Fruit fly (Drosophila melanogaster): ENCODE measurements around the gene Npc2c.

The Npc2c gene

dm6 chr3R:10089171-10089664, 29.2 kb downstream of the Npc2c start (continued):
- TF ChIP-seq corto (GFP tag; optimal IDR thresholded peaks at IDR 0.05) (peak; percentile 34), ERR (GFP tag; optimal IDR thresholded peaks at IDR 0.05) (peak; percentile 31), CG42726 (GFP tag; IDR thresholded peaks at IDR 0.05; ENCODE audit: partially characterized antibody) (no peak), MESR4 (GFP tag; optimal IDR thresholded peaks at IDR 0.05) (no peak), Gsc (GFP tag; IDR thresholded peaks at IDR 0.05) (no peak), CG12769 (tag; optimal IDR thresholded peaks at IDR 0.05) (peak; percentile 17), cg (GFP tag; optimal IDR thresholded peaks at IDR 0.05) (peak; percentile 78), Fer1 (GFP tag; optimal IDR thresholded peaks at IDR 0.05) (peak; percentile 8), Med (GFP tag) (peak; percentile 31), unc-4 (GFP tag; IDR thresholded peaks at IDR 0.05; ENCODE audit: partially characterized antibody) (peak; percentile 47), CG14441 (GFP tag; IDR thresholded peaks at IDR 0.05) (no peak), ATbp (GFP tag; optimal IDR thresholded peaks at IDR 0.05) (no peak), CG15269 (tag; optimal IDR thresholded peaks at IDR 0.05) (no peak), Hmx (GFP tag; optimal IDR thresholded peaks at IDR 0.05) (no peak), CG4617 (GFP tag; optimal IDR thresholded peaks at IDR 0.05; ENCODE audit: borderline replicate concordance) (no peak), Hr51 (GFP tag; optimal IDR thresholded peaks at IDR 0.05) (peak in 1 of 2 experiments; percentile 40), trem (tag; optimal IDR thresholded peaks at IDR 0.05) (no peak), yki (optimal IDR thresholded peaks at IDR 0.05) (peak; percentile 32), klu (GFP tag; IDR thresholded peaks at IDR 0.05) (peak; percentile 66), onecut (GFP tag; IDR thresholded peaks at IDR 0.05) (peak; percentile 69), CG1832 (GFP tag; optimal IDR thresholded peaks at IDR 0.05) (peak; percentile 62), bigmax (GFP tag; optimal IDR thresholded peaks at IDR 0.05) (no peak), nom (GFP tag; optimal IDR thresholded peaks at IDR 0.05) (peak; percentile 25), sr (GFP tag; IDR thresholded peaks at IDR 0.05) (peak; percentile 99), CG12071 (GFP tag; optimal IDR thresholded peaks at IDR 0.05) (no peak), Nf-YC (tag; optimal IDR thresholded peaks at IDR 0.05) (peak; percentile 32), CG34422 (GFP tag; IDR thresholded peaks at IDR 0.05) (peak; percentile 20; the same call in 1 of the 3 replicates), CG34224 (GFP tag; IDR thresholded peaks at IDR 0.05; ENCODE audit: partially characterized antibody) (peak; percentile 65; the same call in 2 of the 3 replicates), CG13287 (GFP tag; IDR thresholded peaks at IDR 0.05; ENCODE audit: partially characterized antibody) (peak; percentile 71), CG17612 (GFP tag; IDR thresholded peaks at IDR 0.05) (no peak), chinmo (GFP tag; IDR thresholded peaks at IDR 0.05; ENCODE audit: partially characterized antibody) (peak; percentile 97; the same call in 3 of the 4 replicates), lbe (GFP tag; optimal IDR thresholded peaks at IDR 0.05) (peak; percentile 67), ftz-f1 (GFP tag; optimal IDR thresholded peaks at IDR 0.05) (peak; percentile 96), zen2 (GFP tag; IDR thresholded peaks at IDR 0.05; ENCODE audit: partially characterized antibody) (0 out of 3 replicates have a peak, but pooled peaks have one; percentile 26), CG7987 (GFP tag; optimal IDR thresholded peaks at IDR 0.05) (no peak), Deaf1 (tag; optimal IDR thresholded peaks at IDR 0.05) (peak; percentile 3), chif (GFP tag; optimal IDR thresholded peaks at IDR 0.05) (no peak), run (tag; optimal IDR thresholded peaks at IDR 0.05) (no peak), Adf1 (GFP tag; IDR thresholded peaks at IDR 0.05) (peak; percentile 99), CG7372 (GFP tag; IDR thresholded peaks at IDR 0.05) (no peak), sd (tag; optimal IDR thresholded peaks at IDR 0.05) (peak; percentile 74), HmgZ (tag; optimal IDR thresholded peaks at IDR 0.05) (peak; percentile 32), bbx (GFP tag; IDR thresholded peaks at IDR 0.05; ENCODE audit: partially characterized antibody) (no peak), Eip74EF (GFP tag; optimal IDR thresholded peaks at IDR 0.05) (peak in 1 of 2 experiments; percentile 63), z (GFP tag; IDR thresholded peaks at IDR 0.05) (no peak), lola (GFP tag; optimal IDR thresholded peaks at IDR 0.05) (no peak), CG10321 (GFP tag; IDR thresholded peaks at IDR 0.05) (peak; percentile 86)

Data from whole organism, embryonic.